Worm (Caenorhabditis elegans) whole organism, mixed stage, embryonic: ENCODE results near the gene K08D10.10.

Source experiments
- cnd-1 ChIP-seq: fragments of 200-800 bp; sonication (Bioruptor generic); optimal IDR thresholded peaks from 2 replicates; lab custom pipeline; 2018; ENCODE audit warnings: mild to moderate bottlenecking, missing genetic modification characterization, missing compliant biosample characterization
- lin-13 ChIP-seq: fragments of 150-350 bp; optimal IDR thresholded peaks from 2 replicates; lab custom pipeline; 2014; ENCODE audit warnings: missing biosample characterization, missing genetic modification characterization
- mab-5 ChIP-seq: fragments of 150-350 bp; optimal IDR thresholded peaks from 2 replicates; lab custom pipeline; 2014; ENCODE audit warnings: missing biosample characterization, missing genetic modification characterization
- mls-2 ChIP-seq: sonication (generic microtip); optimal IDR thresholded peaks from 2 replicates; lab custom pipeline; 2016; ENCODE audit warnings: mild to moderate bottlenecking, missing genetic modification characterization, moderate library complexity, missing compliant biosample characterization
- nhr-12 ChIP-seq: fragments of 150-350 bp; optimal IDR thresholded peaks from 2 replicates; lab custom pipeline; 2014; ENCODE audit warnings: missing biosample characterization, missing genetic modification characterization
- nhr-237 ChIP-seq: fragments of 150-350 bp; optimal IDR thresholded peaks from 2 replicates; lab custom pipeline; 2014; ENCODE audit warnings: missing biosample characterization, missing genetic modification characterization
- nhr-76 ChIP-seq: sonication (generic microtip); optimal IDR thresholded peaks from 2 replicates; lab custom pipeline; 2017; ENCODE audit warnings: missing biosample characterization, missing genetic modification characterization
- snpc-4 ChIP-seq: fragments of 150-350 bp; optimal IDR thresholded peaks from 2 replicates; lab custom pipeline; 2014; ENCODE audit warnings: missing biosample characterization, missing genetic modification characterization
- unc-39 ChIP-seq: fragments of 150-350 bp; optimal IDR thresholded peaks from 2 replicates; lab custom pipeline; 2014; ENCODE audit warnings: missing biosample characterization, missing genetic modification characterization
- unc-62 ChIP-seq: fragments of 150-350 bp; optimal IDR thresholded peaks from 2 replicates; lab custom pipeline; 2014; ENCODE audit warnings: missing biosample characterization, missing genetic modification reagents, missing genetic modification characterization

DNA sequence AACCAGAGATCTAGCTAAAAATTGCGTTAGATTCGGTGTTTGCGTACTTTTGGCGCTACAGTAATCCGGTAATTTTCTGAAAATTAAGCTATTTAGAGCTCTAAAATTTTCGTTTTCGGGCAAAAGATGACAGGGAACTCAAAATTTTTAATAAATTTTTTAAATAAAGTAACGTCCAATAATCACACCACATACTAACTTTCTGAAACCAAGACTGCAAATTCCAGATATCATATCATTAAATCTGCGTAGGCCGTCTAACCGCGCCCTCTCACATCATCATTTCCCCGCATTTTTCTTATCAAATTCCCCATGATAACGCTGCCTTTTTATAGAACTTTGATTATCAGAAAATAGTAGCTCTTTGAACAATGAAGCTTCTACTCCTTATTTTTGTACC, 34.6 kb upstream of the K08D10.10 start, which contains the start of gene drd-50:
- TF ChIP-seq unc-39 (tag; lab: Kevin White, UChicago), result no peak
- TF ChIP-seq snpc-4 (tag; lab: Kevin White, UChicago), result no peak
- TF ChIP-seq nhr-237 (tag; lab: Kevin White, UChicago), result no peak
- TF ChIP-seq cnd-1, result no peak
- no peak for TF ChIP-seq lin-13 (tag; lab: Kevin White, UChicago)
- no peak for TF ChIP-seq mls-2
- no peak for TF ChIP-seq nhr-12 (tag; lab: Kevin White, UChicago)
- no peak for TF ChIP-seq nhr-76 (tag; lab: Kevin White, UChicago)
- no peak for TF ChIP-seq unc-62 (GFP tag; lab: Kevin White, UChicago)
- no peak for TF ChIP-seq mab-5
